Worm (Caenorhabditis elegans) whole organism, young adult: Measurements from ENCODE around the gene T22D1.1.

Source experiments
- B0336.3 ChIP-seq: fragments of 200-800 bp; sonication (Bioruptor generic); IDR thresholded peaks from 2 replicates; pipeline ENCODE4 v1.3.6; 2022; ENCODE audit warnings: missing genetic modification characterization, missing compliant biosample characterization
- C06A6.2 ChIP-seq: fragments of 200-800 bp; sonication (Bioruptor generic); conservative IDR thresholded peaks from 2 replicates; pipeline ENCODE4 v1.3.6; 2022; ENCODE audit warnings: missing genetic modification characterization, missing compliant biosample characterization
- C17E4.6 ChIP-seq: fragments of 200-800 bp; sonication (Bioruptor generic); IDR thresholded peaks from 2 replicates; pipeline ENCODE4 v1.3.6; 2022; ENCODE audit warnings: missing genetic modification reagents, missing genetic modification characterization, missing compliant biosample characterization
- F22D6.2 ChIP-seq: sonication (generic microtip); optimal IDR thresholded peaks from 2 replicates; lab custom pipeline; 2016; ENCODE audit warnings: mild to moderate bottlenecking, missing genetic modification characterization, missing compliant biosample characterization
- F33H1.4 ChIP-seq: fragments of 200-800 bp; sonication (Bioruptor generic); IDR thresholded peaks from 2 replicates; pipeline ENCODE4 v1.3.6; 2022; ENCODE audit warnings: missing genetic modification reagents, missing genetic modification characterization, missing compliant biosample characterization
- F37B4.10 ChIP-seq: fragments of 200-800 bp; sonication (Bioruptor generic); IDR thresholded peaks from 2 replicates; pipeline ENCODE4 v1.3.6; 2022; ENCODE audit warnings: missing genetic modification characterization, missing compliant biosample characterization
- F55B11.4 ChIP-seq: sonication (generic microtip); optimal IDR thresholded peaks from 2 replicates; lab custom pipeline; 2016; ENCODE audit warnings: missing compliant biosample characterization, missing genetic modification characterization, borderline replicate concordance; ENCODE audit not compliant: insufficient read depth
- T26A5.8 ChIP-seq: sonication (generic microtip); optimal IDR thresholded peaks from 2 replicates; lab custom pipeline; 2016; ENCODE audit warnings: missing genetic modification characterization, missing compliant biosample characterization
- Y53F4B.3 ChIP-seq: fragments of 200-800 bp; sonication (Bioruptor generic); IDR thresholded peaks from 2 replicates; pipeline ENCODE4 v1.3.6; 2022; ENCODE audit warnings: missing genetic modification reagents, missing genetic modification characterization, missing compliant biosample characterization
- Y53G8AR.9 ChIP-seq: fragments of 200-800 bp; sonication (Bioruptor generic); conservative IDR thresholded peaks from 2 replicates; pipeline ENCODE4 v1.3.6; 2022; ENCODE audit warnings: missing genetic modification reagents, missing genetic modification characterization, missing compliant biosample characterization
- aptf-3 ChIP-seq: fragments of 200-800 bp; sonication (Bioruptor generic); IDR thresholded peaks from 2 replicates; pipeline ENCODE4 v1.3.6; 2022; ENCODE audit warnings: missing genetic modification characterization, missing compliant biosample characterization
- athp-1 ChIP-seq: sonication (generic microtip); optimal IDR thresholded peaks from 2 replicates; lab custom pipeline; 2017; ENCODE audit warnings: mild to moderate bottlenecking, missing genetic modification characterization, missing compliant biosample characterization
- attf-6 ChIP-seq: fragments of 200-800 bp; sonication (Bioruptor generic); IDR thresholded peaks from 2 replicates; pipeline ENCODE4 v1.3.6; 2022; ENCODE audit warnings: missing genetic modification reagents, missing genetic modification characterization, missing compliant biosample characterization
- bed-2 ChIP-seq: fragments of 200-800 bp; sonication (Bioruptor generic); IDR thresholded peaks from 2 replicates; pipeline ENCODE4 v1.3.6; 2022; ENCODE audit warnings: missing genetic modification reagents, missing genetic modification characterization, missing compliant biosample characterization
- cebp-1 ChIP-seq, 2 experiments: fragments of 200-800 bp in 1 of 2; sonication (Bioruptor generic) in 1 of 2; sonication (generic microtip) in 1 of 2; IDR thresholded peaks in 1 of 2; optimal IDR thresholded peaks in 1 of 2; 2 replicates each; pipeline versions ENCODE4 v1.3.6 to Lab custom; 2017 to 2022; ENCODE audit warnings: missing compliant biosample characterization in 2 of 2, missing genetic modification characterization in 2 of 2, mild to moderate bottlenecking in 1 of 2, missing genetic modification reagents in 1 of 2, moderate library complexity in 1 of 2
- ceh-40 ChIP-seq: fragments of 200-800 bp; sonication (Bioruptor generic); IDR thresholded peaks from 2 replicates; pipeline ENCODE4 v1.3.6; 2022; ENCODE audit warnings: missing genetic modification characterization, missing compliant biosample characterization
- ceh-79 ChIP-seq: sonication (generic microtip); optimal IDR thresholded peaks from 2 replicates; lab custom pipeline; 2017; ENCODE audit warnings: mild to moderate bottlenecking, missing genetic modification characterization, missing compliant biosample characterization
- gei-17 ChIP-seq: fragments of 200-800 bp; sonication (Bioruptor generic); optimal IDR thresholded peaks from 2 replicates; lab custom pipeline; 2018; ENCODE audit warnings: mild to moderate bottlenecking, missing genetic modification characterization, missing compliant biosample characterization
- hlh-12 ChIP-seq: sonication (generic microtip); optimal IDR thresholded peaks from 2 replicates; lab custom pipeline; 2016; ENCODE audit warnings: missing genetic modification characterization, missing compliant biosample characterization
- hlh-26 ChIP-seq: fragments of 200-800 bp; sonication (Bioruptor generic); conservative IDR thresholded peaks from 2 replicates; pipeline ENCODE4 v1.3.6; 2022; ENCODE audit warnings: missing genetic modification reagents, missing genetic modification characterization, missing compliant biosample characterization
- hrde-1 ChIP-seq: sonication (generic microtip); optimal IDR thresholded peaks from 2 replicates; lab custom pipeline; 2016; ENCODE audit warnings: missing genetic modification characterization, mild to moderate bottlenecking, missing compliant biosample characterization, moderate library complexity, missing genotype, missing genetic modification reagents, borderline replicate concordance
- hsf-1 ChIP-seq: fragments of 200-800 bp; sonication (Bioruptor generic); IDR thresholded peaks from 2 replicates; pipeline ENCODE4 v1.3.6; 2022; ENCODE audit warnings: missing genetic modification reagents, missing genetic modification characterization, missing compliant biosample characterization
- let-607 ChIP-seq, 2 experiments: fragments of 200-800 bp in 1 of 2; sonication (Bioruptor generic) in 1 of 2; sonication (generic microtip) in 1 of 2; optimal IDR thresholded peaks; 2 replicates each; lab custom pipeline; 2016 to 2018; ENCODE audit warnings: mild to moderate bottlenecking in 2 of 2, missing compliant biosample characterization in 2 of 2, missing genetic modification characterization in 2 of 2, moderate library complexity in 2 of 2, missing genotype in 1 of 2
- lin-54 ChIP-seq: fragments of 200-800 bp; sonication (Bioruptor generic); optimal IDR thresholded peaks from 2 replicates; lab custom pipeline; 2018; ENCODE audit warnings: mild to moderate bottlenecking, missing genetic modification characterization, missing compliant biosample characterization
- lsl-1 ChIP-seq: fragments of 200-800 bp; sonication (Bioruptor generic); optimal IDR thresholded peaks from 2 replicates; lab custom pipeline; 2018; ENCODE audit warnings: mild to moderate bottlenecking, missing genetic modification characterization, moderate library complexity, missing compliant biosample characterization
- lsy-27 ChIP-seq: sonication (generic microtip); optimal IDR thresholded peaks from 2 replicates; lab custom pipeline; 2017; ENCODE audit warnings: missing genetic modification characterization, mild to moderate bottlenecking, missing compliant biosample characterization, antibody characterized with exemption, missing genotype, borderline replicate concordance; ENCODE audit not compliant: insufficient read depth
- madf-10 ChIP-seq: sonication (generic microtip); optimal IDR thresholded peaks from 2 replicates; lab custom pipeline; 2016; ENCODE audit warnings: mild to moderate bottlenecking, missing genetic modification characterization, missing compliant biosample characterization
- madf-3 ChIP-seq: fragments of 200-800 bp; sonication (Bioruptor generic); IDR thresholded peaks from 2 replicates; pipeline ENCODE4 v1.3.6; 2022; ENCODE audit warnings: missing genetic modification reagents, missing genetic modification characterization, missing compliant biosample characterization
- madf-6 ChIP-seq: fragments of 200-800 bp; sonication (Bioruptor generic); IDR thresholded peaks from 2 replicates; pipeline ENCODE4 v1.3.6; 2022; ENCODE audit warnings: missing genetic modification reagents, missing genetic modification characterization, missing compliant biosample characterization
- mes-4 ChIP-seq: sonication (generic microtip); optimal IDR thresholded peaks from 2 replicates; lab custom pipeline; 2016; ENCODE audit warnings: missing genotype, missing genetic modification characterization, missing compliant biosample characterization
- mxl-1 ChIP-seq: sonication (generic microtip); optimal IDR thresholded peaks from 2 replicates; lab custom pipeline; 2016; ENCODE audit warnings: missing genetic modification characterization, missing compliant biosample characterization
- nfya-2 ChIP-seq: fragments of 200-800 bp; sonication (Bioruptor generic); IDR thresholded peaks from 2 replicates; pipeline ENCODE4 v1.3.6; 2022; ENCODE audit warnings: missing genetic modification reagents, missing genetic modification characterization, missing compliant biosample characterization
- nhr-120 ChIP-seq: fragments of 200-800 bp; sonication (Bioruptor generic); IDR thresholded peaks from 2 replicates; pipeline ENCODE4 v1.3.6; 2022; ENCODE audit warnings: missing genetic modification characterization, missing compliant biosample characterization
- nhr-80 ChIP-seq: sonication (generic microtip); optimal IDR thresholded peaks from 2 replicates; lab custom pipeline; 2016; ENCODE audit warnings: missing genetic modification characterization, missing compliant biosample characterization
- nhr-90 ChIP-seq: sonication (generic microtip); optimal IDR thresholded peaks from 2 replicates; lab custom pipeline; 2016; ENCODE audit warnings: missing genotype, mild to moderate bottlenecking, missing genetic modification characterization, missing compliant biosample characterization
- pbrm-1 ChIP-seq: fragments of 200-800 bp; sonication (Bioruptor generic); IDR thresholded peaks from 2 replicates; pipeline ENCODE4 v1.3.6; 2022; ENCODE audit warnings: missing genetic modification reagents, missing genetic modification characterization, missing compliant biosample characterization
- pha-4 ChIP-seq: fragments of 150-350 bp; sonication (generic microtip); optimal IDR thresholded peaks from 2 replicates; lab custom pipeline; 2014; ENCODE audit warnings: missing biosample characterization, missing genetic modification reagents, missing genetic modification characterization
- rec-8 ChIP-seq, 2 experiments: sonication (generic microtip); optimal IDR thresholded peaks; 2 replicates each; lab custom pipeline; 2016; ENCODE audit warnings: mild to moderate bottlenecking in 2 of 2, missing genetic modification characterization in 2 of 2, missing genetic modification reagents in 2 of 2, missing genotype in 2 of 2, missing biosample characterization in 1 of 2, missing compliant biosample characterization in 1 of 2, moderate library complexity in 1 of 2
- repo-1 ChIP-seq: sonication (generic microtip); optimal IDR thresholded peaks from 2 replicates; lab custom pipeline; 2017; ENCODE audit warnings: mild to moderate bottlenecking, missing genetic modification characterization, missing compliant biosample characterization
- sea-2 ChIP-seq: fragments of 200-800 bp; sonication (Bioruptor generic); IDR thresholded peaks from 2 replicates; pipeline ENCODE4 v1.3.6; 2022; ENCODE audit warnings: missing genetic modification characterization, missing compliant biosample characterization
- snpc-1.1 ChIP-seq: sonication (generic microtip); optimal IDR thresholded peaks from 2 replicates; lab custom pipeline; 2017; ENCODE audit warnings: missing genetic modification characterization, mild to moderate bottlenecking, missing compliant biosample characterization, antibody characterized with exemption, moderate library complexity, missing genotype, missing genetic modification reagents; ENCODE audit not compliant: insufficient read depth
- tbp1 ChIP-seq: fragments of 200-800 bp; sonication (Bioruptor generic); optimal IDR thresholded peaks from 2 replicates; lab custom pipeline; 2018; ENCODE audit warnings: mild to moderate bottlenecking, missing genetic modification characterization, missing compliant biosample characterization
- unc-62 ChIP-seq: fragments of 150-350 bp; optimal IDR thresholded peaks from 2 replicates; lab custom pipeline; 2014; ENCODE audit warnings: missing biosample characterization, missing genetic modification reagents, missing genetic modification characterization
- xnd-1 ChIP-seq: sonication (generic microtip); optimal IDR thresholded peaks from 2 replicates; lab custom pipeline; 2016; ENCODE audit warnings: missing genotype, missing genetic modification reagents, missing genetic modification characterization, missing compliant biosample characterization
- ztf-22 ChIP-seq: fragments of 200-800 bp; sonication (Bioruptor generic); optimal IDR thresholded peaks from 2 replicates; lab custom pipeline; 2018; ENCODE audit warnings: mild to moderate bottlenecking, missing genetic modification characterization, moderate library complexity, missing compliant biosample characterization
- ztf-6 ChIP-seq: fragments of 200-800 bp; sonication (Bioruptor generic); IDR thresholded peaks from 2 replicates; pipeline ENCODE4 v1.3.6; 2022; ENCODE audit warnings: missing genetic modification reagents, missing genetic modification characterization, missing compliant biosample characterization

Gene T22D1.1

ce11 chrIV:6916831-6917230 is 6.3 kb upstream of the T22D1.1 start (continued):
- TF ChIP-seq let-607 (tag; optimal IDR thresholded peaks at IDR 0.05; lab: Kevin White, UChicago) (no peak), hlh-12 (no peak), hrde-1 (tag; lab: Kevin White, UChicago) (peak; percentile 25), F55B11.4 (no peak), F33H1.4 (GFP tag; lab: Robert Waterston, UW) (0 out of 2 replicates have a peak, but pooled peaks have one; percentile 20), madf-3 (GFP tag; lab: Robert Waterston, UW) (0 out of 2 replicates have a peak, but pooled peaks have one; percentile 55), repo-1 (tag; lab: Kevin White, UChicago) (no peak), B0336.3 (GFP tag; lab: Robert Waterston, UW) (no peak), cebp-1 (GFP tag; IDR thresholded peaks at IDR 0.05; lab: Robert Waterston, UW) (no peak), cebp-1 (tag; optimal IDR thresholded peaks at IDR 0.05; lab: Kevin White, UChicago) (peak; percentile 5), T26A5.8 (no peak)

DNA sequence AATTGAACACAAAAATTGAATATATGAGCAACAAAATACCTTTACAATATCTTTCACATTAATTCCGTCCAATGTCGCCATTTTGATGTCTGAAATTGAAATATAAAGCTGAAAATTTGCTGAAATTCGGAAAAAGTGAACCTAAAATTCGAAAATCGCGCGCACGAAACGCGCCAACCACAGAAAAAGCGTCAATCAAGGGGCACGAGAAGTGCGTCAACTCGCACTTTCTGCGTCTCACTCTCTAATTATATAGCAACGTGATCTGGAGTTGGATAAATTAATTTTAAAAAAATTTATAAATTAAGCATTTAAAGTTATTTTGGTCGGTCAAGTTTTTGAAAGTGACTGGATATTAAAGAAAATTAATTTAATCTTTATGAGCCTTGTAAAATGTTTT is 3.9 kb upstream of the T22D1.1 start, which contains the start of gene ruvb-2:
Gene ruvb-2 (minus strand): TSS at position 89 of the 400 bp plus-strand sequence.
- no peak for TF ChIP-seq bed-2 (GFP tag; lab: Robert Waterston, UW)
- TF ChIP-seq F22D6.2 = no peak
- no peak for TF ChIP-seq nhr-120
- peak; percentile 56 for TF ChIP-seq nhr-80 (tag; lab: Kevin White, UChicago)
- no peak for TF ChIP-seq gei-17 (GFP tag; lab: Kevin White, UChicago)
- TF ChIP-seq F55B11.4 = no peak
- no peak for TF ChIP-seq sea-2 (GFP tag; lab: Robert Waterston, UW)
- TF ChIP-seq repo-1 (tag; lab: Kevin White, UChicago) = no peak
- no peak for TF ChIP-seq unc-62
- TF ChIP-seq rec-8 (tag; optimal IDR thresholded peaks at IDR 0.05; lab: Kevin White, UChicago) = no peak
- TF ChIP-seq pbrm-1 = peak; percentile 70; the same call in 1 of the 2 replicates
- TF ChIP-seq hsf-1 (GFP tag; lab: Robert Waterston, UW) = no peak
- TF ChIP-seq C17E4.6 (GFP tag; lab: Robert Waterston, UW) = no peak
- TF ChIP-seq C06A6.2 (GFP tag; lab: Robert Waterston, UW) = no peak; the same call in 1 of the 2 replicates
- TF ChIP-seq ceh-79 (tag; lab: Kevin White, UChicago) = no peak
- no peak for TF ChIP-seq nfya-2 (GFP tag; lab: Robert Waterston, UW)
- TF ChIP-seq snpc-1.1 = peak; percentile 31
- peak; percentile 77 for TF ChIP-seq F33H1.4 (GFP tag; lab: Robert Waterston, UW)
- no peak for TF ChIP-seq Y53F4B.3 (GFP tag; lab: Robert Waterston, UW)
- no peak for TF ChIP-seq aptf-3
- no peak for TF ChIP-seq ceh-40 (GFP tag; lab: Robert Waterston, UW)
- peak; percentile 91 for TF ChIP-seq lin-54 (GFP tag; lab: Kevin White, UChicago)
- TF ChIP-seq pha-4 (tag; lab: Kevin White, UChicago) = peak; percentile 49
- TF ChIP-seq mes-4 = no peak
- no peak; the same call in 1 of the 2 replicates for TF ChIP-seq madf-6 (GFP tag; lab: Robert Waterston, UW)
- TF ChIP-seq Y53G8AR.9 (GFP tag; lab: Robert Waterston, UW) = peak; percentile 62
- TF ChIP-seq cebp-1 (GFP tag; IDR thresholded peaks at IDR 0.05; lab: Robert Waterston, UW) = no peak
- no peak for TF ChIP-seq cebp-1 (tag; optimal IDR thresholded peaks at IDR 0.05; lab: Kevin White, UChicago)
- TF ChIP-seq lsy-27 (tag; lab: Kevin White, UChicago) = no peak
- no peak for TF ChIP-seq ztf-6 (GFP tag; lab: Robert Waterston, UW)
- TF ChIP-seq mxl-1 (tag; lab: Kevin White, UChicago) = no peak
- TF ChIP-seq ztf-22 (GFP tag; lab: Kevin White, UChicago) = no peak
- peak; percentile 70 for TF ChIP-seq tbp1 (GFP tag; lab: Kevin White, UChicago)
- peak; percentile 23 for TF ChIP-seq xnd-1 (tag; lab: Kevin White, UChicago)
- no peak for TF ChIP-seq madf-10 (tag; lab: Kevin White, UChicago)
- peak; percentile 65 for TF ChIP-seq lsl-1 (GFP tag; lab: Kevin White, UChicago)
- TF ChIP-seq F37B4.10 (GFP tag; lab: Robert Waterston, UW) = no peak
- TF ChIP-seq attf-6 = 0 out of 2 replicates have a peak, but pooled peaks have one; percentile 19
- no peak for TF ChIP-seq hlh-26 (GFP tag; lab: Robert Waterston, UW)
- no peak for TF ChIP-seq nhr-90 (tag; lab: Kevin White, UChicago)
- TF ChIP-seq athp-1 = peak; percentile 73
